Worm (Caenorhabditis elegans) whole organism, young adult: Measurements from ENCODE around the gene exc-5.

Source experiments
- B0019.2 ChIP-seq: fragments of 200-800 bp; sonication (Bioruptor generic); conservative IDR thresholded peaks from 2 replicates; pipeline ENCODE4 v1.3.6; 2022; ENCODE audit warnings: missing genetic modification reagents, missing genetic modification characterization, missing compliant biosample characterization
- B0261.1 ChIP-seq: sonication (generic microtip); optimal IDR thresholded peaks from 2 replicates; lab custom pipeline; 2016; ENCODE audit warnings: mild to moderate bottlenecking, missing genetic modification characterization, moderate library complexity, missing compliant biosample characterization
- B0336.3 ChIP-seq: fragments of 200-800 bp; sonication (Bioruptor generic); IDR thresholded peaks from 2 replicates; pipeline ENCODE4 v1.3.6; 2022; ENCODE audit warnings: missing genetic modification characterization, missing compliant biosample characterization
- F22D6.2 ChIP-seq: sonication (generic microtip); optimal IDR thresholded peaks from 2 replicates; lab custom pipeline; 2016; ENCODE audit warnings: mild to moderate bottlenecking, missing genetic modification characterization, missing compliant biosample characterization
- F55B11.4 ChIP-seq: sonication (generic microtip); optimal IDR thresholded peaks from 2 replicates; lab custom pipeline; 2016; ENCODE audit warnings: missing compliant biosample characterization, missing genetic modification characterization, borderline replicate concordance; ENCODE audit not compliant: insufficient read depth
- T26A5.8 ChIP-seq: sonication (generic microtip); optimal IDR thresholded peaks from 2 replicates; lab custom pipeline; 2016; ENCODE audit warnings: missing genetic modification characterization, missing compliant biosample characterization
- Y67H2A.10 ChIP-seq: fragments of 200-800 bp; sonication (Bioruptor generic); conservative IDR thresholded peaks from 2 replicates; pipeline ENCODE4 v1.3.6; 2022; ENCODE audit warnings: missing genetic modification reagents, missing genetic modification characterization, missing compliant biosample characterization
- ZK185.1 ChIP-seq: sonication (generic microtip); optimal IDR thresholded peaks from 2 replicates; lab custom pipeline; 2016; ENCODE audit warnings: mild to moderate bottlenecking, missing genetic modification characterization, missing compliant biosample characterization; ENCODE audit not compliant: poor library complexity, severe bottlenecking
- attf-3 ChIP-seq: fragments of 200-800 bp; sonication (Bioruptor generic); conservative IDR thresholded peaks from 2 replicates; pipeline ENCODE4 v1.3.6; 2022; ENCODE audit warnings: missing genetic modification reagents, missing genetic modification characterization, missing compliant biosample characterization
- attf-5 ChIP-seq: fragments of 200-800 bp; sonication (Bioruptor generic); optimal IDR thresholded peaks from 2 replicates; lab custom pipeline; 2018; ENCODE audit warnings: mild to moderate bottlenecking, missing genetic modification characterization, missing compliant biosample characterization
- bed-2 ChIP-seq: fragments of 200-800 bp; sonication (Bioruptor generic); IDR thresholded peaks from 2 replicates; pipeline ENCODE4 v1.3.6; 2022; ENCODE audit warnings: missing genetic modification reagents, missing genetic modification characterization, missing compliant biosample characterization
- ceh-58 ChIP-seq: fragments of 200-800 bp; sonication (Bioruptor generic); IDR thresholded peaks from 2 replicates; pipeline ENCODE4 v1.3.6; 2022; ENCODE audit warnings: missing genetic modification characterization, missing compliant biosample characterization
- dpl-1 ChIP-seq: fragments of 150-350 bp; optimal IDR thresholded peaks from 2 replicates; lab custom pipeline; 2014; ENCODE audit warnings: missing biosample characterization, missing genetic modification reagents, missing genetic modification characterization
- efl-1 ChIP-seq: fragments of 150-350 bp; optimal IDR thresholded peaks from 2 replicates; lab custom pipeline; 2014; ENCODE audit warnings: missing biosample characterization, missing genetic modification reagents, missing genetic modification characterization
- egl-44 ChIP-seq: fragments of 200-800 bp; sonication (Bioruptor generic); IDR thresholded peaks from 2 replicates; pipeline ENCODE4 v1.3.6; 2022; ENCODE audit warnings: missing genetic modification reagents, missing genetic modification characterization, missing compliant biosample characterization
- ets-4 ChIP-seq: fragments of 200-800 bp; sonication (Bioruptor generic); optimal IDR thresholded peaks from 2 replicates; lab custom pipeline; 2018; ENCODE audit warnings: mild to moderate bottlenecking, missing genetic modification characterization, missing compliant biosample characterization
- gei-17 ChIP-seq: fragments of 200-800 bp; sonication (Bioruptor generic); optimal IDR thresholded peaks from 2 replicates; lab custom pipeline; 2018; ENCODE audit warnings: mild to moderate bottlenecking, missing genetic modification characterization, missing compliant biosample characterization
- hmg-1.2 ChIP-seq: fragments of 200-800 bp; sonication (Bioruptor generic); IDR thresholded peaks from 2 replicates; pipeline ENCODE4 v1.3.6; 2022; ENCODE audit warnings: missing genetic modification reagents, missing genetic modification characterization, missing compliant biosample characterization
- hmg-20 ChIP-seq: fragments of 200-800 bp; sonication (Bioruptor generic); IDR thresholded peaks from 2 replicates; pipeline ENCODE4 v1.3.6; 2022; ENCODE audit warnings: missing genetic modification reagents, missing genetic modification characterization, missing compliant biosample characterization
- hsf-1 ChIP-seq: fragments of 200-800 bp; sonication (Bioruptor generic); IDR thresholded peaks from 2 replicates; pipeline ENCODE4 v1.3.6; 2022; ENCODE audit warnings: missing genetic modification reagents, missing genetic modification characterization, missing compliant biosample characterization
- lag-1 ChIP-seq: fragments of 200-800 bp; sonication (Bioruptor generic); IDR thresholded peaks from 2 replicates; pipeline ENCODE4 v1.3.6; 2022; ENCODE audit warnings: missing genetic modification reagents, missing genetic modification characterization, missing compliant biosample characterization
- lin-26 ChIP-seq: fragments of 200-800 bp; sonication (Bioruptor generic); IDR thresholded peaks from 2 replicates; pipeline ENCODE4 v1.3.6; 2022; ENCODE audit warnings: missing genetic modification reagents, missing genetic modification characterization, missing compliant biosample characterization
- lin-35 ChIP-seq, 3 experiments: fragments of 150-350 bp in 2 of 3; sonication (generic microtip) in 1 of 3; optimal IDR thresholded peaks; 2 replicates each; lab custom pipeline; 2014 to 2018; ENCODE audit warnings: missing biosample characterization in 3 of 3, missing genetic modification characterization in 3 of 3, missing genetic modification reagents in 3 of 3
- lin-54 ChIP-seq: fragments of 200-800 bp; sonication (Bioruptor generic); optimal IDR thresholded peaks from 2 replicates; lab custom pipeline; 2018; ENCODE audit warnings: mild to moderate bottlenecking, missing genetic modification characterization, missing compliant biosample characterization
- lsl-1 ChIP-seq: fragments of 200-800 bp; sonication (Bioruptor generic); optimal IDR thresholded peaks from 2 replicates; lab custom pipeline; 2018; ENCODE audit warnings: mild to moderate bottlenecking, missing genetic modification characterization, moderate library complexity, missing compliant biosample characterization
- madf-3 ChIP-seq: fragments of 200-800 bp; sonication (Bioruptor generic); IDR thresholded peaks from 2 replicates; pipeline ENCODE4 v1.3.6; 2022; ENCODE audit warnings: missing genetic modification reagents, missing genetic modification characterization, missing compliant biosample characterization
- madf-6 ChIP-seq: fragments of 200-800 bp; sonication (Bioruptor generic); IDR thresholded peaks from 2 replicates; pipeline ENCODE4 v1.3.6; 2022; ENCODE audit warnings: missing genetic modification reagents, missing genetic modification characterization, missing compliant biosample characterization
- mcd-1 ChIP-seq: fragments of 200-800 bp; sonication (Bioruptor generic); IDR thresholded peaks from 2 replicates; pipeline ENCODE4 v1.3.6; 2022; ENCODE audit warnings: missing genetic modification reagents, missing genetic modification characterization, missing compliant biosample characterization
- nfya-2 ChIP-seq: fragments of 200-800 bp; sonication (Bioruptor generic); IDR thresholded peaks from 2 replicates; pipeline ENCODE4 v1.3.6; 2022; ENCODE audit warnings: missing genetic modification reagents, missing genetic modification characterization, missing compliant biosample characterization
- nfyb-1 ChIP-seq: fragments of 200-800 bp; sonication (Bioruptor generic); IDR thresholded peaks from 2 replicates; pipeline ENCODE4 v1.3.6; 2022; ENCODE audit warnings: missing genetic modification reagents, missing genetic modification characterization, missing compliant biosample characterization
- nhr-80 ChIP-seq: sonication (generic microtip); optimal IDR thresholded peaks from 2 replicates; lab custom pipeline; 2016; ENCODE audit warnings: missing genetic modification characterization, missing compliant biosample characterization
- sdz-38 ChIP-seq: sonication (generic microtip); optimal IDR thresholded peaks from 2 replicates; lab custom pipeline; 2016; ENCODE audit warnings: missing genotype, missing genetic modification characterization, missing compliant biosample characterization
- sea-2 ChIP-seq: fragments of 200-800 bp; sonication (Bioruptor generic); IDR thresholded peaks from 2 replicates; pipeline ENCODE4 v1.3.6; 2022; ENCODE audit warnings: missing genetic modification characterization, missing compliant biosample characterization
- snpc-3.4 ChIP-seq: sonication (generic microtip); optimal IDR thresholded peaks from 2 replicates; lab custom pipeline; 2017; ENCODE audit warnings: missing genetic modification characterization, mild to moderate bottlenecking, missing compliant biosample characterization, antibody characterized with exemption, moderate library complexity, missing genotype, missing genetic modification reagents
- tbp1 ChIP-seq: fragments of 200-800 bp; sonication (Bioruptor generic); optimal IDR thresholded peaks from 2 replicates; lab custom pipeline; 2018; ENCODE audit warnings: mild to moderate bottlenecking, missing genetic modification characterization, missing compliant biosample characterization
- tbx-9 ChIP-seq: sonication (generic microtip); optimal IDR thresholded peaks from 2 replicates; lab custom pipeline; 2016; ENCODE audit warnings: borderline replicate concordance, missing genetic modification characterization, inconsistent platforms, missing compliant biosample characterization
- zfh-2 ChIP-seq: fragments of 200-800 bp; sonication (Bioruptor generic); conservative IDR thresholded peaks from 2 replicates; pipeline ENCODE4 v1.3.6; 2022; ENCODE audit warnings: missing genetic modification reagents, missing genetic modification characterization, missing compliant biosample characterization
- zim-3 ChIP-seq: sonication (generic microtip); optimal IDR thresholded peaks from 2 replicates; lab custom pipeline; 2017; ENCODE audit warnings: mild to moderate bottlenecking, missing genetic modification characterization, moderate library complexity, missing compliant biosample characterization
- ztf-18 ChIP-seq: sonication (generic microtip); optimal IDR thresholded peaks from 2 replicates; lab custom pipeline; 2016; ENCODE audit warnings: missing genotype, mild to moderate bottlenecking, missing genetic modification characterization, missing compliant biosample characterization

Gene exc-5

DNA sequence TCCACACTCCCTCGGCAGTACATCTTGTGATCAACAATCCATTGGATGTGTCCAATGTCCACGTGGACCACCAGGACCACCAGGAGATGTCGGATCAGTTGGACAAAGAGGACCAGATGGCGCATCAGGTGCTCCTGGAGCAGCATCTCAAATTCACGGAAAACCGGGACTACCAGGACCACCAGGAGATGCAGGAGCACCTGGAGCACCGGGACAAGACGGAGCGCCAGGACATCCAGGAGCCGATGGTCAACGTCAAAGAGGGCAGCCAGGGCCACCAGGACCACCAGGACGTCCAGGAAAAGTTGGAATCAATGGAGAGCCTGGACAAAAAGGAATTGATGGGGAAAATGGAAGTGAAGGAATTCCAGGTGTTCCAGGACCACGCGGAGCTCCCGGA, 35.5 kb upstream of the exc-5 start (continued):
- TF ChIP-seq hmg-1.2 (GFP tag; lab: Robert Waterston, UW) (no peak), mcd-1 (GFP tag; lab: Robert Waterston, UW) (no peak)

DNA sequence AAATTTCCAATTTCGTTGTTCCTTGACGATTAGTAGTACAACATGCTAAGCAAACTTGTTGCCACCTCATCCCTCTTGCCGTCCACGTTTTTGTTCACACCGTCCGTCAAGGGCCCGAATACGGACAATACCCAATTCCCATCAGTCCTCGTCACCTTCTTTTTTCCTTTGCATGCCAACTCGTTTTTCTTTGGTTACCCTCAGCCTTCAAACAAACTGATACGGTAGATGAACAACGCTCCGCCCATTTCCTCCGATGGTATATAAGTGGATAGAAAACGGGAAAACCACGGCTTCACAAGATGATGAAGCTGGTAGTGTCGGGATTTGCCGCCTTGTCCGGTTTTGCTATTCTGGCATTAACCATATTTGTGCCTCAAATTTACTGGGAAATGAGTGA, 34.4 kb upstream of the exc-5 start, which contains the start of gene col-118:
Gene col-118 (plus strand): TSS at position 301 of the 400 bp plus-strand sequence.
- TF ChIP-seq bed-2 (GFP tag; lab: Robert Waterston, UW) = no peak
- TF ChIP-seq sdz-38 = no peak
- TF ChIP-seq gei-17 (GFP tag; lab: Kevin White, UChicago) = no peak
- no peak for TF ChIP-seq lin-54 (GFP tag; lab: Kevin White, UChicago)
- no peak for TF ChIP-seq snpc-3.4 (tag; lab: Kevin White, UChicago)

DNA sequence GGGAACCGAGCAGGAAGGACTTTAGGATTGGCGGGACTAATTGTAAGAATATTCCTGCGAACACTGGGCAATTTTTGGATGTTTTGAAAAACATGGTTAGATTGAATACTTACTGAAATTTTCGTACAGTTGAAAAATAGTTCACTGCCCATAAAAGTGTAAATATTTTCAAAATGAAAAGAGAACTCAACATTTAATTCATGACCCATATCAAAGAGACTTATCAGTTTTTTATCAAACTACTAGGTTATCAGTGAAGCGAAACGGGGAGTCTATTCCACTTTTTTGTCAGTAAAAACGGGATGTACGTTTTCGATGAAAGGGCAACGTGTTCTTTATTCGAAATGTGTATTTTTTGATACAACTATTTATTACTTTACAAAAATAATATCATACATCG, 32.5 kb upstream of the exc-5 start:
- no peak for TF ChIP-seq Y67H2A.10 (GFP tag; lab: Robert Waterston, UW)
- TF ChIP-seq nhr-80 (tag; lab: Kevin White, UChicago) = peak; percentile 68

DNA sequence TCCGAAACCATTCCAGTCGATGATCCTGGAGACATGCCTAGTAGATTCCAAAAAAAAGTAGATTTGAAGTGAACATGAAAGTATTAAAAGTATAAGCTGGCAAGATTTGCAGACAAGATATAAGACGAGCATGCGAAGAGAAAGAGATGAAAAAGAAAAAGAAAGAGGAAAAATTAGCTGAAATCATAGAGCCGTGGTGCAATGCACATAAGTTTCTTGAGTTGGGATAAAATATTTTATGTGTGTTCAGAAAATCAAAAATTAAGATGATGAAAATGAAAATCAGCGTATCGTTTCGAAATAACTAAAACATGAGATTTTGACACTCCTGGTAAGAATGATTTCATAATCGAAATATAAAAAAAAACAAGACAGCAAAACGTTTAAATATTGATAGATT, 31.0 kb upstream of the exc-5 start, which contains the start of gene T11B7.2:
Gene T11B7.2 (minus strand): TSS at position 101 of the 400 bp plus-strand sequence.
- TF ChIP-seq F22D6.2 (tag; lab: Kevin White, UChicago) = no peak
- TF ChIP-seq ztf-18 (tag; lab: Kevin White, UChicago) = no peak
- TF ChIP-seq hsf-1 (GFP tag; lab: Robert Waterston, UW) = no peak

ce11 chrIV:8840161-8840765, 26.8 kb upstream of the exc-5 start, which contains the start of the genes T28C6.11 and T11B7.1:
TSS of gene T28C6.11 (minus strand) at chrIV:8840261.
TSS of gene T11B7.1 (plus strand) at chrIV:8840715.
- no peak for TF ChIP-seq lag-1
- TF ChIP-seq tbx-9 (tag; lab: Kevin White, UChicago) = no peak
- TF ChIP-seq, all 124 proteins: peak for 0

ce11 chrIV:8830591-8830990, 17.1 kb upstream of the exc-5 start, which contains the start of gene T28C6.8:
TSS of gene T28C6.8 (minus strand) at chrIV:8830727.
- no peak for TF ChIP-seq madf-6 (GFP tag; lab: Robert Waterston, UW)
- TF ChIP-seq ceh-58 (GFP tag; lab: Robert Waterston, UW) = no peak
- no peak for TF ChIP-seq ZK185.1
- no peak for TF ChIP-seq B0261.1 (tag; lab: Kevin White, UChicago)
- TF ChIP-seq lin-54 (GFP tag; lab: Kevin White, UChicago) = peak; percentile 11
- no peak for TF ChIP-seq nfya-2 (GFP tag; lab: Robert Waterston, UW)
- TF ChIP-seq B0336.3 = 0 out of 2 replicates have a peak, but pooled peaks have one; percentile 26
- TF ChIP-seq madf-3 (GFP tag; lab: Robert Waterston, UW) = no peak
- TF ChIP-seq egl-44 = no peak
- TF ChIP-seq efl-1 (GFP tag; lab: Kevin White, UChicago) = no peak
- TF ChIP-seq zim-3 = no peak
- TF ChIP-seq attf-3 (GFP tag; lab: Robert Waterston, UW) = no peak
- no peak for TF ChIP-seq hmg-20 (GFP tag; lab: Robert Waterston, UW)
- no peak for TF ChIP-seq dpl-1
- no peak for TF ChIP-seq lsl-1
- TF ChIP-seq lin-26 (GFP tag; lab: Robert Waterston, UW) = 0 out of 2 replicates have a peak, but pooled peaks have one; percentile 31
- TF ChIP-seq T26A5.8 (tag; lab: Kevin White, UChicago) = no peak
- TF ChIP-seq nhr-80 (tag; lab: Kevin White, UChicago) = peak; percentile 92
- no peak for TF ChIP-seq lin-35 (GFP tag; optimal IDR thresholded peaks at IDR 0.05; lab: Kevin White, UChicago)
- no peak for TF ChIP-seq F55B11.4
- peak; percentile 71 for TF ChIP-seq attf-5 (GFP tag; lab: Kevin White, UChicago)
- TF ChIP-seq ets-4 (GFP tag; lab: Kevin White, UChicago) = no peak
- peak; percentile 22 for TF ChIP-seq tbp1 (GFP tag; lab: Kevin White, UChicago)
- no peak for TF ChIP-seq nfyb-1 (GFP tag; lab: Robert Waterston, UW)
- TF ChIP-seq sea-2 = no peak
- TF ChIP-seq zfh-2 (GFP tag; lab: Robert Waterston, UW) = no peak
- no peak for TF ChIP-seq lag-1
- TF ChIP-seq B0019.2 = no peak
